Fruit fly (Drosophila melanogaster): ENCODE data around the gene Membrin.
A peak's percentile ranks its signal among the peaks of the same experiment; 100 is the strongest.

Membrin gene

DNA sequence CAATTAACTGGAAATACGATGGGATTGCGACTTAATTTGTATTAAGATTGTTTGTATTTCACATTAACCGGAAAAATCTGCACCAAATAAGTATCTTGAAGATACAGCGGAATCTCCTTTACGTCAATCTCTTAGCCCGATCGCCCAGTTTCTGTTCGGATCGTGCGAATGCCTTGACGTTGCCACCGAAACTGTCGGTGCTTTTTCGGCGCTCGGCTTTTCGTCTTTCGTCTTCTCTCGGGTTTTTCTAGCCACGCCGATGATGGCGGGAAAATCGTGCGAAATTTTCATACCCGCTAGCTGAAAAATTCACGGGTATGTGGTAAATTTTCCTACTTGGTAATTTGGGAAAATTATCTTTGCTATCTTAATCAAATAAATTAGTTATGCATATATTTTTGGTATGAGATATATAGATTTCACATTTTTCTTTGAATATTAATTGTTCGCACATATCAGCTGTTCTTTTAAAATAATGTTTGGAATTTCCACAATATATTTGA is 14.9 kb upstream of the Membrin start (continued):
- TF ChIP-seq CG13287 (GFP tag; IDR thresholded peaks at IDR 0.05; ENCODE audit: partially characterized antibody) (no peak), CG31365 (tag; optimal IDR thresholded peaks at IDR 0.05) (no peak), gt (GFP tag; IDR thresholded peaks at IDR 0.05) (no peak), CG13624 (GFP tag; optimal IDR thresholded peaks at IDR 0.05) (no peak), Xbp1 (GFP tag; optimal IDR thresholded peaks at IDR 0.05) (no peak), Myb (GFP tag; optimal IDR thresholded peaks at IDR 0.05) (no peak), knrl (GFP tag; IDR thresholded peaks at IDR 0.05; ENCODE audit: partially characterized antibody) (no peak), vnd (GFP tag; IDR thresholded peaks at IDR 0.05; ENCODE audit: partially characterized antibody) (no peak), CG16815 (GFP tag; optimal IDR thresholded peaks at IDR 0.05) (no peak), peb (GFP tag; IDR thresholded peaks at IDR 0.05) (no peak), Hey (tag; optimal IDR thresholded peaks at IDR 0.05) (no peak), CG13296 (GFP tag; optimal IDR thresholded peaks at IDR 0.05) (no peak), exex (tag; optimal IDR thresholded peaks at IDR 0.05) (no peak), CG17328 (GFP tag; IDR thresholded peaks at IDR 0.05) (no peak), ATbp (GFP tag; optimal IDR thresholded peaks at IDR 0.05) (no peak), CG2712 (tag; optimal IDR thresholded peaks at IDR 0.05) (no peak), Tbp (GFP tag; optimal IDR thresholded peaks at IDR 0.05) (no peak), Atf3 (GFP tag; optimal IDR thresholded peaks at IDR 0.05) (no peak), zen2 (GFP tag; IDR thresholded peaks at IDR 0.05; ENCODE audit: partially characterized antibody) (no peak), pzg (GFP tag; optimal IDR thresholded peaks at IDR 0.05) (no peak), tll (GFP tag; optimal IDR thresholded peaks at IDR 0.05) (peak in 1 of 2 experiments; percentile 17)

DNA sequence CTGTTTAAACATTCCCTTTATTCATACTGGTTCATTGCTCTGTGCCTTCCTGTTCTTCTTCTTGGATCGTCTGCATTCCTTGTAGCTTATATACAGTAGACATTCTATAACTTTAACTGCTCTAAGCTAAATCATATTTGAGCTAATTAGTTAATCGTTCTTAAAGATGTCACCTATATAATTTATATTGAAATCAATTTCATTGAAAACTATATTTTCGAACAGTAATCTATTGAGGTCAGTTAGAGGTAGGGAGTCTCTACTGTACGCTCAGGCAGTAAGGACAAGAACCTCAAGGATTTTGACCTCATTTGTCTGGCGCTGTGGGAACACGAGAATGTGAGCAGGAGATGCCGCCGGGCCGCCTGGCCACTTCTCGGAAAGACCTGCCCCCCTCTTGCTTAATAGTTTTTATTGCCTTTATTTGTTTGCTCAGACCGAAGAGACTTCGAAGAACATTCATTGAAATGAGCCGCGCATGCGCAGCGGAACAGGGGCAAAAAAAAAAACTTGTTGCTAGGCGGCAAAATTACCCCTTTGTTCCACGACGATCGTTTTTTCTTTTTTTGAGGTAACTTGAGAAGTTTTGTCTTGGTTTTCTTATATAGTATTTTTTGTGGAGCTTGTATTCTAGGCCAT is 13.5 kb upstream of the Membrin start:
- TF ChIP-seq CG4730 (GFP tag; IDR thresholded peaks at IDR 0.05) = no peak; the same call in 1 of the 2 replicates
- peak; percentile 60; the same call in 2 of the 3 replicates for TF ChIP-seq CG11695 (GFP tag; IDR thresholded peaks at IDR 0.05)
- no peak for TF ChIP-seq CG31388 (GFP tag; optimal IDR thresholded peaks at IDR 0.05)
- peak; percentile 14 for TF ChIP-seq Sox100B (GFP tag; optimal IDR thresholded peaks at IDR 0.05)
- no peak for TF ChIP-seq chm (GFP tag; IDR thresholded peaks at IDR 0.05)
- TF ChIP-seq ranshi (GFP tag; IDR thresholded peaks at IDR 0.05) = 0 out of 2 replicates have a peak, but pooled peaks have one; percentile 15
- TF ChIP-seq so (GFP tag; IDR thresholded peaks at IDR 0.05) = no peak
- TF ChIP-seq CG1603 (tag; optimal IDR thresholded peaks at IDR 0.05) = peak; percentile 53
- no peak for TF ChIP-seq Dll (GFP tag; IDR thresholded peaks at IDR 0.05; ENCODE audit: partially characterized antibody)
- TF ChIP-seq Nf-YA (GFP tag; IDR thresholded peaks at IDR 0.05) = 0 out of 2 replicates have a peak, but pooled peaks have one; percentile 9
- TF ChIP-seq Lhr (GFP tag; optimal IDR thresholded peaks at IDR 0.05) = no peak
- peak; percentile 18 for TF ChIP-seq Hr3 (GFP tag; optimal IDR thresholded peaks at IDR 0.05)
- TF ChIP-seq CoRest (tag; optimal IDR thresholded peaks at IDR 0.05) = peak; percentile 30
- TF ChIP-seq CG12659 (GFP tag; optimal IDR thresholded peaks at IDR 0.05) = no peak
- TF ChIP-seq Kr (GFP tag; optimal IDR thresholded peaks at IDR 0.05) = no peak
- peak; percentile 63 for TF ChIP-seq Blimp-1 (GFP tag; optimal IDR thresholded peaks at IDR 0.05)
- no peak for TF ChIP-seq mld (GFP tag; IDR thresholded peaks at IDR 0.05; ENCODE audit: partially characterized antibody)
- TF ChIP-seq CG11504 (tag; optimal IDR thresholded peaks at IDR 0.05) = peak; percentile 45
- TF ChIP-seq CG3726 (GFP tag; IDR thresholded peaks at IDR 0.05) = no peak
- peak; percentile 95 for TF ChIP-seq sens (GFP tag)
- TF ChIP-seq CG7271 (tag; optimal IDR thresholded peaks at IDR 0.05) = peak; percentile 72
- TF ChIP-seq CG34376 (GFP tag; optimal IDR thresholded peaks at IDR 0.05) = no peak
- TF ChIP-seq Med (GFP tag) = peak; percentile 58
- peak; percentile 48 for TF ChIP-seq tin (GFP tag; optimal IDR thresholded peaks at IDR 0.05)
- no peak for TF ChIP-seq hkb (optimal IDR thresholded peaks at IDR 0.05)
- TF ChIP-seq hkb (GFP tag; IDR thresholded peaks at IDR 0.05) = 0 out of 2 replicates have a peak, but pooled peaks have one; percentile 38
- TF ChIP-seq ac (GFP tag; optimal IDR thresholded peaks at IDR 0.05) = peak; percentile 23
- TF ChIP-seq CG13775 (GFP tag; optimal IDR thresholded peaks at IDR 0.05) = no peak

Measured in whole organism, embryonic.